Fruit fly (Drosophila melanogaster) whole organism, adult: Measurements from ENCODE around the gene IFT57.

Source experiments
- CG14711 ChIP-seq: fragments of 200-800 bp; sonication (Bioruptor generic); optimal IDR thresholded peaks from 2 replicates; lab custom pipeline; 2018; ENCODE audit warnings: missing biosample characterization, mild to moderate bottlenecking, missing genetic modification characterization, moderate library complexity
- Clk ChIP-seq: fragments of 200-800 bp; sonication (Bioruptor generic); optimal IDR thresholded peaks from 2 replicates; lab custom pipeline; 2017; ENCODE audit warnings: missing biosample characterization, missing genetic modification characterization
- Crg-1 ChIP-seq: fragments of 200-800 bp; sonication (Bioruptor generic); optimal IDR thresholded peaks from 2 replicates; lab custom pipeline; 2016; ENCODE audit warnings: missing biosample characterization, missing genetic modification characterization
- Hr96 ChIP-seq: fragments of 200-800 bp; sonication (Bioruptor generic); optimal IDR thresholded peaks from 2 replicates; lab custom pipeline; 2016; ENCODE audit warnings: missing biosample characterization, missing genetic modification characterization
- kay ChIP-seq: fragments of 200-800 bp; sonication (Bioruptor generic); peaks from one replicate; lab custom pipeline; 2016; ENCODE audit warnings: missing biosample characterization, missing genetic modification characterization, borderline replicate concordance
- ovo ChIP-seq: fragments of 200-800 bp; sonication (Bioruptor generic); optimal IDR thresholded peaks from 2 replicates; lab custom pipeline; 2016; ENCODE audit warnings: missing biosample characterization, missing genetic modification characterization

DNA sequence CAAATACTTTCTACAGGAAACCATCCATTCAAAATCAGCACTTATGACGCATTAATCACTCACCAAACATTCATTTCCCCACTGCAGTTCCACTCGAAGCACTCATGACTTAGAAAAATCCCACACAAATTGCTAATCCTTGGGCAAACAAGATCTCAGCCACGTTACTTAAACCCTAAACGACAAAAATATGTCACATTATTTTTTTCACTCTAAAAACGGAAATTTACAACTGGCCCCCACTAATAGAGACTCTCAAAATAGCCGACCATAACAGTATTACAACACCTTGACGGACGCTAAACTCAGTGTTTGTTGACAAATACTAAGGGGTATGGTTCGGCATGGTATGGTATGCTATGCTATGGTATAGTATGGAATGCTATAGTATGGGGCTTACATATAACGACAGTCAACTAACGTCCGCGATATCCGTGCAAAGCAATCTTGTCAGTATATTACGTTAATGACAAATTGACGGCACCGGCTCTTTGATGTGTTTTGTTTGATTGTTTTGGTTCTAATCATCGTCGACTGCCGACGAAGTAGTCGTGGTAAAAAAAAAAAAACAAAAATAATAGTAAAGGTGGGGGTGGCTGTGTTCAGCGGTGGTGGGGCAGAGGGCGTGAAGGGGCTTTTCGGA is 42.1 kb downstream of the IFT57 start:
- TF ChIP-seq kay (GFP tag; lab: Kevin White, UChicago) (peak; percentile 70), Hr96 (GFP tag; lab: Kevin White, UChicago) (no peak), CG14711 (tag; lab: Kevin White, UChicago) (no peak), Crg-1 (GFP tag; lab: Kevin White, UChicago) (no peak), ovo (GFP tag; lab: Kevin White, UChicago) (no peak), Clk (no peak)
